Worm (Caenorhabditis elegans): ENCODE data around the gene srx-45.

- no peak for TF ChIP-seq tab-1 (GFP tag; IDR thresholded peaks at IDR 0.05)
- no peak for TF ChIP-seq klf-2 (GFP tag; conservative IDR thresholded peaks at IDR 0.05)
- TF ChIP-seq ztf-23 (GFP tag; IDR thresholded peaks at IDR 0.05): no peak
- TF ChIP-seq T22C8.4 (GFP tag; IDR thresholded peaks at IDR 0.05): no peak
- TF ChIP-seq ref-1 (GFP tag; conservative IDR thresholded peaks at IDR 0.05): no peak
- TF ChIP-seq med-1 (GFP tag; optimal IDR thresholded peaks at IDR 0.05; ENCODE audit: insufficient read depth): no peak
- TF ChIP-seq ztf-29 (GFP tag; IDR thresholded peaks at IDR 0.05): no peak
- TF ChIP-seq cog-1 (tag; optimal IDR thresholded peaks at IDR 0.05): no peak
- TF ChIP-seq flt-1 (GFP tag; IDR thresholded peaks at IDR 0.05): no peak
Observed at ce11 chrIII:9277803-9278202, 28.7 kb downstream of the srx-45 start.

Measured in whole organism, midembryonic.